Fruit fly (Drosophila melanogaster) whole organism, adult: ENCODE data around the gene Ccp84Ad.

Experiments
- CG11617 ChIP-seq: fragments of 200-800 bp; sonication (Bioruptor generic); optimal IDR thresholded peaks from 2 replicates; lab custom pipeline; 2017; ENCODE audit warnings: mild to moderate bottlenecking, missing biosample characterization, missing genetic modification reagents, missing genetic modification characterization
- CG1620 ChIP-seq: fragments of 200-800 bp; sonication (Bioruptor generic); optimal IDR thresholded peaks from 2 replicates; lab custom pipeline; 2016; ENCODE audit warnings: missing biosample characterization, missing genetic modification characterization
- cic ChIP-seq: fragments of 200-800 bp; sonication (Bioruptor generic); optimal IDR thresholded peaks from 2 replicates; lab custom pipeline; 2017; ENCODE audit warnings: missing biosample characterization, mild to moderate bottlenecking, missing genetic modification characterization, moderate library complexity
- cnc ChIP-seq, 2 experiments: fragments of >200 bp; optimal IDR thresholded peaks; 2 replicates each; lab custom pipeline; 2017
- kay ChIP-seq: fragments of 200-800 bp; sonication (Bioruptor generic); peaks from one replicate; lab custom pipeline; 2016; ENCODE audit warnings: missing biosample characterization, missing genetic modification characterization, borderline replicate concordance
- toe ChIP-seq: fragments of 200-800 bp; sonication (Bioruptor generic); optimal IDR thresholded peaks from 2 replicates; lab custom pipeline; 2016; ENCODE audit warnings: missing biosample characterization, missing genetic modification characterization

dm6 chr3R:6665117-6665654 lies 27.3 kb upstream of the Ccp84Ad start:
- TF ChIP-seq CG11617 (GFP tag; lab: Kevin White, UChicago): no peak
- TF ChIP-seq kay (GFP tag; lab: Kevin White, UChicago): no peak
- TF ChIP-seq toe (GFP tag; lab: Kevin White, UChicago): no peak
- TF ChIP-seq cnc (optimal IDR thresholded peaks at IDR 0.05; lab: Kevin White, UChicago): no peak
- no peak for TF ChIP-seq cic (GFP tag; lab: Kevin White, UChicago)
- no peak for TF ChIP-seq CG1620
